Fruit fly (Drosophila melanogaster): Measurements from ENCODE around the gene CG4789.
A peak's percentile ranks its signal among the peaks of the same experiment; 100 is the strongest.

CG4789 gene

DNA sequence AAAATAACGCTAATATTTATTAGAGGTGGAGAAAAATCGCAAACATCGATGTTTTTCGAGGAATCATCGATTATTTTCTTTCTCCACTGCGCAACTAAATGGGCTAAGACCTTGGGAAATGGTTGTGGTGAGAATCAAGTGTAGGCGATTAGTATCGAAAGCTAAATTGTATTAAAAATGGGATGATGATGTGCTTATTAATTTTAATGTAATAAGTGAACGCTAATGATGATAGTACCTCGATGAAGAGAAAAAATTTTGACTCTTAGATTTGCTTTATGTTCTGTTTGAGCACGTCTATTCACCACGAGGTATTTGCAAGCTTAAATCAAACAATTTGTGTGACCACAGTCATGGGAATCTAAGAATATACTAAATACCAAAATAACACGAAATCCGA is 2.6 kb downstream of the CG4789 start, which contains the start of the genes Rai1 and CG13005 (continued):
- TF ChIP-seq CG10543 (GFP tag; optimal IDR thresholded peaks at IDR 0.05) (no peak), cg (GFP tag; optimal IDR thresholded peaks at IDR 0.05) (no peak), CG14050 (GFP tag; IDR thresholded peaks at IDR 0.05) (no peak), HLH4C (GFP tag; IDR thresholded peaks at IDR 0.05; ENCODE audit: partially characterized antibody) (peak; percentile 81), CG17361 (GFP tag; IDR thresholded peaks at IDR 0.05) (no peak), bigmax (GFP tag; optimal IDR thresholded peaks at IDR 0.05) (no peak), CG9876 (GFP tag; optimal IDR thresholded peaks at IDR 0.05) (no peak), her (GFP tag; optimal IDR thresholded peaks at IDR 0.05) (no peak), Eip74EF (GFP tag; optimal IDR thresholded peaks at IDR 0.05) (no peak), CG14441 (GFP tag; IDR thresholded peaks at IDR 0.05) (no peak), chif (GFP tag; optimal IDR thresholded peaks at IDR 0.05) (no peak), wdn (GFP tag; IDR thresholded peaks at IDR 0.05) (no peak), repo (GFP tag; optimal IDR thresholded peaks at IDR 0.05) (no peak), CG8765 (GFP tag; IDR thresholded peaks at IDR 0.05) (no peak), Dll (GFP tag; IDR thresholded peaks at IDR 0.05; ENCODE audit: partially characterized antibody) (peak; percentile 89), Meics (GFP tag; optimal IDR thresholded peaks at IDR 0.05) (no peak), gsb-n (tag; optimal IDR thresholded peaks at IDR 0.05) (no peak), chm (GFP tag; IDR thresholded peaks at IDR 0.05) (no peak), CG17802 (tag; optimal IDR thresholded peaks at IDR 0.05) (no peak), gce (GFP tag; IDR thresholded peaks at IDR 0.05) (no peak), CG10959 (GFP tag; IDR thresholded peaks at IDR 0.05) (no peak), BtbVII (GFP tag; optimal IDR thresholded peaks at IDR 0.05) (no peak), CG8388 (GFP tag; optimal IDR thresholded peaks at IDR 0.05) (no peak), ash1 (GFP tag; optimal IDR thresholded peaks at IDR 0.05) (no peak), Mad (GFP tag; optimal IDR thresholded peaks at IDR 0.05) (no peak), Myb (GFP tag; optimal IDR thresholded peaks at IDR 0.05) (peak; percentile 15), lov (optimal IDR thresholded peaks at IDR 0.05) (no peak), lov (GFP tag; IDR thresholded peaks at IDR 0.05) (no peak), en (GFP tag; optimal IDR thresholded peaks at IDR 0.05) (no peak), pzg (GFP tag; optimal IDR thresholded peaks at IDR 0.05) (peak; percentile 53), CG10274 (GFP tag; optimal IDR thresholded peaks at IDR 0.05) (no peak), CG18619 (GFP tag; optimal IDR thresholded peaks at IDR 0.05) (no peak), CG7987 (GFP tag; optimal IDR thresholded peaks at IDR 0.05) (no peak), CG1647 (GFP tag; optimal IDR thresholded peaks at IDR 0.05) (no peak), dmrt11E (tag; optimal IDR thresholded peaks at IDR 0.05) (no peak), dysf (GFP tag; IDR thresholded peaks at IDR 0.05) (no peak), pros (GFP tag; optimal IDR thresholded peaks at IDR 0.05) (no peak), CG2712 (tag; optimal IDR thresholded peaks at IDR 0.05) (no peak), Hsf (GFP tag; optimal IDR thresholded peaks at IDR 0.05) (no peak), BEAF-32 (GFP tag; optimal IDR thresholded peaks at IDR 0.05) (peak; percentile 84), E2f2 (GFP tag; IDR thresholded peaks at IDR 0.05) (peak; percentile 75), ato (GFP tag; IDR thresholded peaks at IDR 0.05; ENCODE audit: partially characterized antibody) (peak; percentile 72), CG7963 (GFP tag; IDR thresholded peaks at IDR 0.05; ENCODE audit: partially characterized antibody) (peak; percentile 59; the same call in 2 of the 3 replicates), caup (GFP tag; optimal IDR thresholded peaks at IDR 0.05; ENCODE audit: severe bottlenecking) (no peak), CG10267 (tag; optimal IDR thresholded peaks at IDR 0.05) (peak; percentile 3), CG8478 (optimal IDR thresholded peaks at IDR 0.05) (no peak), CG18262 (tag; optimal IDR thresholded peaks at IDR 0.05) (no peak), CG32772 (GFP tag; IDR thresholded peaks at IDR 0.05) (no peak), CG9215 (GFP tag; IDR thresholded peaks at IDR 0.05) (no peak), pho (GFP tag; optimal IDR thresholded peaks at IDR 0.05) (no peak), Atf6 (GFP tag; IDR thresholded peaks at IDR 0.05) (no peak), CoRest (tag; optimal IDR thresholded peaks at IDR 0.05) (peak; percentile 47)

Measured in whole organism, embryonic.